Fruit fly (Drosophila melanogaster) whole organism, embryonic: ENCODE measurements around the gene Nt5b.

Experiments
- Aef1 ChIP-seq: fragments of 200-800 bp; sonication (Bioruptor generic); IDR thresholded peaks from 3 replicates; pipeline ENCODE4 v1.3.6; 2022; ENCODE audit warnings: missing biosample characterization, missing genetic modification characterization
- CG10543 ChIP-seq: fragments of 200-800 bp; sonication (Bioruptor generic); optimal IDR thresholded peaks from 3 replicates; lab custom pipeline; 2017; ENCODE audit warnings: missing biosample characterization, mild to moderate bottlenecking, missing genetic modification characterization, moderate library complexity
- CG11093 ChIP-seq: fragments of 200-800 bp; sonication (Bioruptor generic); IDR thresholded peaks from 3 replicates; pipeline ENCODE4 v1.3.6; 2022; ENCODE audit warnings: missing biosample characterization, missing genetic modification characterization
- CG11696 ChIP-seq: fragments of 200-800 bp; sonication (Bioruptor generic); IDR thresholded peaks from 2 replicates; pipeline ENCODE4 v1.3.6; 2022; ENCODE audit warnings: missing biosample characterization, missing genetic modification characterization
- CG1233 ChIP-seq: fragments of 200-800 bp; sonication (Bioruptor generic); optimal IDR thresholded peaks from 4 replicates; lab custom pipeline; 2018; ENCODE audit warnings: missing biosample characterization, mild to moderate bottlenecking, missing genetic modification characterization
- CG12942 ChIP-seq: fragments of 200-800 bp; sonication (Bioruptor generic); optimal IDR thresholded peaks from 3 replicates; lab custom pipeline; 2016; ENCODE audit warnings: missing biosample characterization, missing genetic modification characterization
- CG18262 ChIP-seq: fragments of 200-800 bp; optimal IDR thresholded peaks from 3 replicates; lab custom pipeline; 2019; ENCODE audit warnings: missing biosample characterization, mild to moderate bottlenecking, missing genetic modification characterization, moderate library complexity
- CG3163 ChIP-seq: fragments of 200-800 bp; sonication (Bioruptor generic); optimal IDR thresholded peaks from 3 replicates; lab custom pipeline; 2016; ENCODE audit warnings: missing biosample characterization, missing genetic modification characterization
- CG33557 ChIP-seq: fragments of 200-800 bp; sonication (Bioruptor generic); optimal IDR thresholded peaks from 2 replicates; lab custom pipeline; 2019; ENCODE audit warnings: missing biosample characterization, mild to moderate bottlenecking, missing genetic modification characterization, moderate library complexity
- CG4328 ChIP-seq: fragments of 200-800 bp; sonication (Bioruptor generic); optimal IDR thresholded peaks from 3 replicates; lab custom pipeline; 2017; ENCODE audit warnings: missing biosample characterization, missing genetic modification reagents, missing genetic modification characterization
- CG4360 ChIP-seq: fragments of 200-800 bp; sonication (Bioruptor generic); IDR thresholded peaks from 2 replicates; pipeline ENCODE4 v1.3.6; 2022; ENCODE audit warnings: missing biosample characterization, missing genetic modification characterization
- CG4820 ChIP-seq: fragments of 200-800 bp; sonication (Bioruptor generic); optimal IDR thresholded peaks from 3 replicates; lab custom pipeline; 2016; ENCODE audit warnings: missing biosample characterization, missing genetic modification characterization
- CG4854 ChIP-seq: fragments of 200-800 bp; sonication (Bioruptor generic); optimal IDR thresholded peaks from 2 replicates; lab custom pipeline; 2016; ENCODE audit warnings: missing biosample characterization, missing genetic modification characterization, inconsistent platforms
- CG6175 ChIP-seq: fragments of 200-800 bp; sonication (Bioruptor generic); IDR thresholded peaks from 3 replicates; pipeline ENCODE4 v1.3.6; 2022; ENCODE audit warnings: missing biosample characterization, missing genetic modification characterization
- CG8944 ChIP-seq: fragments of 200-800 bp; sonication (Bioruptor generic); optimal IDR thresholded peaks from 3 replicates; lab custom pipeline; 2016; ENCODE audit warnings: missing biosample characterization, missing genetic modification characterization
- CG9727 ChIP-seq: fragments of 200-800 bp; sonication (Bioruptor generic); optimal IDR thresholded peaks from 3 replicates; lab custom pipeline; 2017; ENCODE audit warnings: missing biosample characterization, mild to moderate bottlenecking, missing genetic modification characterization
- HHEX ChIP-seq: fragments of 200-800 bp; sonication (Bioruptor generic); optimal IDR thresholded peaks from 3 replicates; lab custom pipeline; 2017; ENCODE audit warnings: missing biosample characterization, mild to moderate bottlenecking, missing genetic modification characterization, missing genetic modification reagents
- Lpt ChIP-seq: fragments of >200 bp; optimal IDR thresholded peaks from 2 replicates; lab custom pipeline; 2018; ENCODE audit warnings: missing biosample characterization, missing genetic modification characterization
- Mrtf ChIP-seq: fragments of 200-800 bp; sonication (Bioruptor generic); IDR thresholded peaks from 3 replicates; pipeline ENCODE4 v1.3.6; 2022; ENCODE audit warnings: missing biosample characterization, missing genetic modification characterization
- NfI ChIP-seq: fragments of 200-800 bp; sonication (Bioruptor generic); optimal IDR thresholded peaks from 3 replicates; lab custom pipeline; 2018; ENCODE audit warnings: missing biosample characterization, mild to moderate bottlenecking, missing genetic modification characterization, moderate library complexity
- Sry-δ ChIP-seq: fragments of 200-800 bp; sonication (Bioruptor generic); optimal IDR thresholded peaks from 2 replicates; lab custom pipeline; 2016; ENCODE audit warnings: missing biosample characterization, missing genetic modification characterization
- TFAM ChIP-seq: fragments of 200-800 bp; sonication (Bioruptor generic); optimal IDR thresholded peaks from 2 replicates; lab custom pipeline; 2017; ENCODE audit warnings: missing biosample characterization, missing genetic modification characterization, inconsistent platforms
- ase ChIP-seq: fragments of 200-800 bp; sonication (Bioruptor generic); IDR thresholded peaks from 3 replicates; pipeline ENCODE4 v1.3.6; 2022; ENCODE audit warnings: missing biosample characterization, missing genetic modification characterization
- bcd ChIP-seq: fragments of 200-800 bp; sonication (Bioruptor generic); optimal IDR thresholded peaks from 2 replicates; lab custom pipeline; 2017; ENCODE audit warnings: missing biosample characterization, mild to moderate bottlenecking, missing genetic modification characterization
- bigmax ChIP-seq: fragments of 200-800 bp; sonication (Bioruptor generic); optimal IDR thresholded peaks from 2 replicates; lab custom pipeline; 2018; ENCODE audit warnings: missing biosample characterization, mild to moderate bottlenecking, missing genetic modification characterization
- crol ChIP-seq: fragments of 200-800 bp; sonication (Bioruptor generic); IDR thresholded peaks from 2 replicates; pipeline ENCODE4 v1.3.6; 2022; ENCODE audit warnings: missing biosample characterization, missing genetic modification characterization
- da ChIP-seq: fragments of 200-800 bp; sonication (Bioruptor generic); optimal IDR thresholded peaks from 2 replicates; lab custom pipeline; 2016; ENCODE audit warnings: missing biosample characterization, missing genetic modification characterization
- dmrt11E ChIP-seq: fragments of 200-800 bp; sonication (Bioruptor generic); optimal IDR thresholded peaks from 3 replicates; lab custom pipeline; 2018; ENCODE audit warnings: missing biosample characterization, mild to moderate bottlenecking, missing genetic modification characterization, moderate library complexity
- dmrt99B ChIP-seq: fragments of 200-800 bp; sonication (Bioruptor generic); optimal IDR thresholded peaks from 2 replicates; lab custom pipeline; 2018; ENCODE audit warnings: missing biosample characterization, mild to moderate bottlenecking, missing genetic modification characterization, moderate library complexity
- ems ChIP-seq: fragments of 200-800 bp; sonication (Bioruptor generic); optimal IDR thresholded peaks from 3 replicates; lab custom pipeline; 2016; ENCODE audit warnings: missing biosample characterization, missing genetic modification characterization
- exex ChIP-seq: fragments of 200-800 bp; sonication (Bioruptor generic); optimal IDR thresholded peaks from 4 replicates; lab custom pipeline; 2018; ENCODE audit warnings: missing biosample characterization, mild to moderate bottlenecking, missing genetic modification characterization, moderate library complexity
- hbn ChIP-seq: fragments of 200-800 bp; sonication (Bioruptor generic); IDR thresholded peaks from 2 replicates; pipeline ENCODE4 v1.3.6; 2022; ENCODE audit warnings: missing biosample characterization, missing genetic modification characterization; ENCODE audit not compliant: partially characterized antibody
- hth ChIP-seq: fragments of >200 bp; optimal IDR thresholded peaks from 2 replicates; lab custom pipeline; 2017; ENCODE audit warnings: inconsistent platforms
- ind ChIP-seq: fragments of 200-800 bp; sonication (Bioruptor generic); optimal IDR thresholded peaks from 3 replicates; lab custom pipeline; 2016; ENCODE audit warnings: missing biosample characterization, missing genetic modification characterization
- insv ChIP-seq, 2 experiments: fragments of 200-800 bp; sonication (Bioruptor generic); optimal IDR thresholded peaks; 3 replicates each; lab custom pipeline; 2016 to 2018; ENCODE audit warnings: missing biosample characterization in 2 of 2, missing genetic modification characterization in 2 of 2
- luna ChIP-seq: fragments of 200-800 bp; sonication (Bioruptor generic); optimal IDR thresholded peaks from 2 replicates; lab custom pipeline; 2016; ENCODE audit warnings: missing biosample characterization, missing genetic modification characterization
- odd ChIP-seq: fragments of 200-800 bp; sonication (Bioruptor generic); optimal IDR thresholded peaks from 2 replicates; lab custom pipeline; 2017; ENCODE audit warnings: missing biosample characterization, mild to moderate bottlenecking, missing genetic modification characterization
- psq ChIP-seq: fragments of 200-800 bp; sonication (Bioruptor generic); optimal IDR thresholded peaks from 2 replicates; lab custom pipeline; 2017; ENCODE audit warnings: missing biosample characterization, missing genetic modification characterization
- repo ChIP-seq: fragments of 200-800 bp; sonication (Bioruptor generic); optimal IDR thresholded peaks from 2 replicates; lab custom pipeline; 2016; ENCODE audit warnings: missing biosample characterization, missing genetic modification characterization
- scrt ChIP-seq: fragments of 200-800 bp; sonication (Bioruptor generic); optimal IDR thresholded peaks from 2 replicates; lab custom pipeline; 2018; ENCODE audit warnings: missing biosample characterization, mild to moderate bottlenecking, missing genetic modification characterization, moderate library complexity
- sd ChIP-seq: fragments of 200-800 bp; sonication (Bioruptor generic); optimal IDR thresholded peaks from 3 replicates; lab custom pipeline; 2018; ENCODE audit warnings: missing biosample characterization, mild to moderate bottlenecking, missing genetic modification characterization, moderate library complexity
- sr ChIP-seq: fragments of 200-800 bp; sonication (Bioruptor generic); IDR thresholded peaks from 3 replicates; pipeline ENCODE4 v1.3.6; 2022; ENCODE audit warnings: missing biosample characterization, missing genetic modification characterization
- sug ChIP-seq: fragments of 200-800 bp; optimal IDR thresholded peaks from 2 replicates; lab custom pipeline; 2019; ENCODE audit warnings: missing biosample characterization, mild to moderate bottlenecking, missing genetic modification characterization, moderate library complexity
- vnd ChIP-seq: fragments of 200-800 bp; sonication (Bioruptor generic); IDR thresholded peaks from 3 replicates; pipeline ENCODE4 v1.3.6; 2022; ENCODE audit warnings: missing biosample characterization, missing genetic modification characterization; ENCODE audit not compliant: partially characterized antibody
- vvl ChIP-seq: fragments of 200-800 bp; sonication (Bioruptor generic); IDR thresholded peaks from 2 replicates; pipeline ENCODE4 v1.3.6; 2022; ENCODE audit warnings: missing biosample characterization, missing genetic modification characterization
- wor ChIP-seq: fragments of 200-800 bp; sonication (Bioruptor generic); IDR thresholded peaks from 2 replicates; pipeline ENCODE4 v1.3.6; 2022; ENCODE audit warnings: missing biosample characterization, missing genetic modification characterization

Nt5b gene

DNA sequence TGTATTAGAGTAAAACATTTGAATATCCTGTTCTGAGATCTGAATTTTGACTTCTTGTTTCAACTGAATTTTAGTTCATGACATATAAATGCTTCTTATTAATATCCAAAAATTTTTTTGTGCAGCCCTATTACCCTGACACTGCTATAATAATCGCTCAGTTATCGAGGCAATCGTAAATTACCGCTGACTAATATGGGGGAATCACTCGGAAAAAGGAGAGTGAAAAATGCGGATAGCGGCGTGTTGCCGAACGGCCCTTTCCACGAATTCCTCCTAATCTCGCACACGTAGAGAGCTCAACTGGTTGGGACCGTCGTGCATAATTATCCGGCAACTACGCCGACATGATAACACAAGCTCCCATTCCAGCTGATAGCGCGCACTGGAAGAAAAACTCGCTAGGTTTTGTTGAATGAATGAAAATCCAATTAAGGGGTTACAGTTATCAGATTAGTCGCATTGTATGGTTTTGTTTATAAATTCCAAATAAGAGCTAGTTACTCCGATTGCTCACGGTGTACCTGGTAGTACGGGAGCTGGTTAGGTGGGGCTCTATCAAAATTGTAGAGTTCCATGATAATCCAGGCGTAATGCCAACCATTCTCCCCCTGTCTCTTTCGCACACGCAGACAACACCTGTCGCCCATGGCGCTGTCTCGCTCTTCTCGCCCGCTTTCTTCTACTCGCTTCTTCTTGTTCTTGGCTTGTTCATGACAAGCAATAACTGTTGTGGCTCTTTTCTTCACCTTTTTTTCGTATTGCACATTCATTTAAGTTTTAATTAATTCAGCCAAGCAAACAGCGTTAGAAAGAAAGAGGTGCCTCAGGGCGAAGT lies 41.9 kb downstream of the Nt5b start (continued):
- TF ChIP-seq da (GFP tag; lab: Kevin White, UChicago), result no peak
- TF ChIP-seq ase (GFP tag; lab: Robert Waterston, UW), result peak; percentile 69; the same call in 2 of the 3 replicates
- no peak for TF ChIP-seq bigmax (GFP tag; lab: Kevin White, UChicago)
- peak; percentile 22 for TF ChIP-seq CG4854 (GFP tag; lab: Kevin White, UChicago)
- peak; percentile 46 for TF ChIP-seq odd
- no peak for TF ChIP-seq CG11696 (GFP tag; lab: Robert Waterston, UW)

DNA sequence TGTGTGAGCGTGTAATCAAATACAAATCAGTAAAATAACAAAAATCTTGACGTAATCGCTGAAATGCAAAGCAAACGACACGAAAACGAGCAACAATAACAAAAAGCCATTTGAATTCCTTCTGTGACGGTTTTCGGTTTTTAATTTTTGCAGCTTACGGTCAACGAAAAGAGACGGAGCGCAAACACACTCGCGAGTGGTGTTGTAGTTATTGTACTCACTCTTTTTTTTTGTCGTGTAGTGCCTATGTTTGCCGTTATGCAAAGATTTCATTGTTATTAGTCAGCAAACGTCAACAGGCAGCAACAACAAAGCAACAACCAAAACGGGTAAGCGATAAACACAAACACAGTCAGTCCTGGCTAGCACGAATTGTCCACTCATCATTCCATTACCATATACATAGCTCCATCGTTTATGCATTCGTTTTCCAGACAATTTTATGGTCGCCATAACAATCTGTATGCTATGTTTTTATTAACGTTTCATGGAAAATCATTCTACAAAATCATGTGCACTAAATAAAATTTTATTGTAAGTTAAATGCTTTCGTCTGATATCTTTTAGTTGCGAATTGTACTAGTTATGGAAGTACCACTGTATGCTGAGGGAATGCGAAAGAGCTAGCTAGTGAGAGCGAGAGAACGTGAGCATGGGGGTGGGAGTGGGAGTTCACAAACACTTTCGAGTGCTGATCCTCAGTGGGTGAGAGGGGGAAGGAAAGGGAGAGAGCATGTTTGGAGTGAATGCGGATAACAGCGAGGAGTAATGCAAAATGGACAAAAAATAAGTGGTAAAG lies 42.9 kb downstream of the Nt5b start:
- peak; percentile 67 for TF ChIP-seq HHEX (GFP tag; lab: Kevin White, UChicago)
- TF ChIP-seq sr (GFP tag; lab: Robert Waterston, UW), result no peak
- TF ChIP-seq CG12942 (GFP tag; lab: Kevin White, UChicago), result no peak
- peak; percentile 83 for TF ChIP-seq dmrt99B
- peak; percentile 28 for TF ChIP-seq CG9727 (GFP tag; lab: Kevin White, UChicago)
- TF ChIP-seq psq (GFP tag; lab: Kevin White, UChicago), result no peak
- TF ChIP-seq luna, result peak; percentile 15
- TF ChIP-seq CG1233, result peak; percentile 70
- peak; percentile 88 for TF ChIP-seq sug (tag; lab: Kevin White, UChicago)
- TF ChIP-seq CG11093 (GFP tag; lab: Robert Waterston, UW), result peak; percentile 75; the same call in 2 of the 3 replicates
- TF ChIP-seq CG4328 (GFP tag; lab: Kevin White, UChicago), result peak; percentile 84
- TF ChIP-seq CG33557, result peak; percentile 9
- peak; percentile 63 for TF ChIP-seq bcd (GFP tag; lab: Kevin White, UChicago)
- TF ChIP-seq CG6175 (GFP tag; lab: Robert Waterston, UW), result peak; percentile 49; the same call in 2 of the 3 replicates
- TF ChIP-seq CG4820, result no peak
- peak; percentile 27 for TF ChIP-seq CG8944 (GFP tag; lab: Kevin White, UChicago)
- TF ChIP-seq CG3163 (GFP tag; lab: Kevin White, UChicago), result no peak
- TF ChIP-seq wor (GFP tag; lab: Robert Waterston, UW), result peak; percentile 63; the same call in 1 of the 2 replicates
- no peak for TF ChIP-seq CG4360
- peak; percentile 79 for TF ChIP-seq vvl
- no peak for TF ChIP-seq TFAM (GFP tag; lab: Kevin White, UChicago)
- TF ChIP-seq Aef1 (GFP tag; lab: Robert Waterston, UW), result peak; percentile 71
- TF ChIP-seq Lpt (GFP tag; lab: Kevin White, UChicago), result no peak
- peak; percentile 85 for TF ChIP-seq sd
- peak; percentile 62 for TF ChIP-seq CG18262
- no peak for TF ChIP-seq vnd (GFP tag; lab: Robert Waterston, UW)
- TF ChIP-seq repo (GFP tag; lab: Kevin White, UChicago), result no peak
- no peak for TF ChIP-seq hth (lab: Kevin White, UChicago)
- peak; percentile 44 for TF ChIP-seq exex (tag; lab: Kevin White, UChicago)
- TF ChIP-seq crol, result peak; percentile 90
- TF ChIP-seq hbn (GFP tag; lab: Robert Waterston, UW), result no peak
- peak; percentile 77 for TF ChIP-seq scrt (GFP tag; lab: Kevin White, UChicago)
- TF ChIP-seq ind (GFP tag; lab: Kevin White, UChicago), result peak; percentile 58
- TF ChIP-seq dmrt11E, result no peak
- peak; percentile 90 for TF ChIP-seq CG10543 (GFP tag; lab: Kevin White, UChicago)
- TF ChIP-seq insv (GFP tag; optimal IDR thresholded peaks at IDR 0.05; lab: Kevin White, UChicago), result peak in 1 of 2 experiments; percentile 37
- TF ChIP-seq Sry-δ (GFP tag; lab: Kevin White, UChicago), result no peak
- peak; percentile 77; the same call in 2 of the 3 replicates for TF ChIP-seq Mrtf (GFP tag; lab: Robert Waterston, UW)
- TF ChIP-seq ems (GFP tag; lab: Kevin White, UChicago), result peak; percentile 35
- peak; percentile 80 for TF ChIP-seq NfI (GFP tag; lab: Kevin White, UChicago)
